Worm (Caenorhabditis elegans) whole organism, L2 larva: ENCODE measurements around the gene T11F9.1.

Experiments
- alr-1 ChIP-seq: fragments of 150-350 bp; optimal IDR thresholded peaks from 2 replicates; lab custom pipeline; 2014; ENCODE audit warnings: missing biosample characterization, missing genetic modification characterization
- aly-2 ChIP-seq: fragments of 150-350 bp; optimal IDR thresholded peaks from 2 replicates; lab custom pipeline; 2014; ENCODE audit warnings: missing biosample characterization, missing genetic modification characterization
- ama-1 ChIP-seq: fragments of 150-350 bp; optimal IDR thresholded peaks from 2 replicates; lab custom pipeline; 2018; ENCODE audit warnings: inconsistent platforms
- elt-3 ChIP-seq: sonication (generic microtip); optimal IDR thresholded peaks from 2 replicates; lab custom pipeline; 2017; ENCODE audit warnings: missing biosample characterization, missing genetic modification characterization
- lin-39 ChIP-seq: fragments of 150-350 bp; optimal IDR thresholded peaks from 2 replicates; lab custom pipeline; 2014; ENCODE audit warnings: missing biosample characterization, missing genetic modification reagents, missing genetic modification characterization
- lsy-2 ChIP-seq, 2 experiments: fragments of 150-350 bp in 1 of 2; sonication (generic microtip) in 1 of 2; optimal IDR thresholded peaks; 2 replicates each; lab custom pipeline; 2014 to 2017; ENCODE audit warnings: missing biosample characterization in 2 of 2, missing genetic modification characterization in 2 of 2
- mdl-1 ChIP-seq, 2 experiments: fragments of 150-350 bp in 1 of 2; sonication (generic microtip) in 1 of 2; optimal IDR thresholded peaks; 2 replicates each; lab custom pipeline; 2017; ENCODE audit warnings: missing biosample characterization in 2 of 2, missing genetic modification characterization in 2 of 2
- nhr-77 ChIP-seq: fragments of 150-350 bp; optimal IDR thresholded peaks from 2 replicates; lab custom pipeline; 2014; ENCODE audit warnings: missing biosample characterization, missing genetic modification characterization
- sma-9 ChIP-seq, 2 experiments: fragments of 150-350 bp in 1 of 2; sonication (generic microtip) in 1 of 2; optimal IDR thresholded peaks; 2 replicates each; lab custom pipeline; 2014 to 2016; ENCODE audit warnings: missing genetic modification characterization in 2 of 2, mild to moderate bottlenecking in 1 of 2, missing biosample characterization in 1 of 2, missing compliant biosample characterization in 1 of 2, missing genetic modification reagents in 1 of 2, moderate library complexity in 1 of 2
- unc-62 ChIP-seq: fragments of 150-350 bp; optimal IDR thresholded peaks from 2 replicates; lab custom pipeline; 2014; ENCODE audit warnings: missing biosample characterization, missing genetic modification reagents, missing genetic modification characterization
- zag-1 ChIP-seq: fragments of 150-350 bp; optimal IDR thresholded peaks from 2 replicates; lab custom pipeline; 2014; ENCODE audit warnings: missing biosample characterization, missing genetic modification characterization

ce11 chrV:11424565-11424964 lies 34.8 kb upstream of the T11F9.1 start, which contains the start of gene T26H10.2:
- TF ChIP-seq ama-1 (lab: Kevin White, UChicago) (no peak), lin-39 (tag; lab: Kevin White, UChicago) (no peak), alr-1 (no peak), elt-3 (tag; lab: Kevin White, UChicago) (no peak), aly-2 (tag; lab: Kevin White, UChicago) (no peak), mdl-1 (tag; optimal IDR thresholded peaks at IDR 0.05; lab: Kevin White, UChicago) (no peak), lsy-2 (tag; optimal IDR thresholded peaks at IDR 0.05; lab: Kevin White, UChicago) (no peak), nhr-77 (tag; lab: Kevin White, UChicago) (no peak), zag-1 (tag; lab: Kevin White, UChicago) (no peak), unc-62 (GFP tag; lab: Kevin White, UChicago) (no peak), sma-9 (GFP tag; optimal IDR thresholded peaks at IDR 0.05; lab: Kevin White, UChicago) (no peak), sma-9 (tag; optimal IDR thresholded peaks at IDR 0.05; lab: Kevin White, UChicago) (no peak)
